Worm (Caenorhabditis elegans) whole organism, L4 larva: Measurements from ENCODE around the gene C02B8.12.
A peak's percentile ranks its signal among the peaks of the same experiment; 100 is the strongest.

Source experiments
- F37D6.2 ChIP-seq: sonication (generic microtip); optimal IDR thresholded peaks from 2 replicates; lab custom pipeline; 2016; ENCODE audit warnings: mild to moderate bottlenecking, missing genetic modification characterization, missing compliant biosample characterization
- R02D3.7 ChIP-seq: fragments of 150-350 bp; sonication (generic microtip); optimal IDR thresholded peaks from 3 replicates; lab custom pipeline; 2014; ENCODE audit warnings: missing biosample characterization, missing genetic modification characterization
- Y48G9A.11 ChIP-seq: fragments of 200-800 bp; sonication (Bioruptor generic); IDR thresholded peaks from 2 replicates; pipeline ENCODE4 v1.3.6; 2022; ENCODE audit warnings: missing genetic modification reagents, missing genetic modification characterization, missing compliant biosample characterization
- Y5F2A.4 ChIP-seq: fragments of 200-800 bp; sonication (Bioruptor generic); optimal IDR thresholded peaks from 2 replicates; lab custom pipeline; 2018; ENCODE audit warnings: mild to moderate bottlenecking, missing genetic modification characterization, missing compliant biosample characterization
- Y75B8A.6 ChIP-seq: fragments of 200-800 bp; sonication (Bioruptor generic); IDR thresholded peaks from 2 replicates; pipeline ENCODE4 v1.3.6; 2022; ENCODE audit warnings: missing genetic modification reagents, missing genetic modification characterization, missing compliant biosample characterization
- ZK337.2 ChIP-seq: fragments of 200-800 bp; sonication (Bioruptor generic); IDR thresholded peaks from 2 replicates; pipeline ENCODE4 v1.3.6; 2022; ENCODE audit warnings: missing genetic modification reagents, missing genetic modification characterization, missing compliant biosample characterization
- ZK546.5 ChIP-seq, 2 experiments: sonication (generic microtip); optimal IDR thresholded peaks; 2 replicates each; lab custom pipeline; 2017; ENCODE audit warnings: missing biosample characterization in 2 of 2, missing genetic modification characterization in 2 of 2
- aha-1 ChIP-seq: fragments of 150-350 bp; peaks from one replicate; lab custom pipeline; 2014; ENCODE audit warnings: missing biosample characterization, missing genetic modification characterization
- ama-1 ChIP-seq: fragments of 150-350 bp; optimal IDR thresholded peaks from 2 replicates; lab custom pipeline; 2014; ENCODE audit warnings: inconsistent platforms, mixed read lengths
- ceh-28 ChIP-seq: fragments of 150-350 bp; optimal IDR thresholded peaks from 2 replicates; lab custom pipeline; 2014; ENCODE audit warnings: missing biosample characterization, missing genetic modification reagents, missing genetic modification characterization
- ceh-82 ChIP-seq: sonication (generic microtip); optimal IDR thresholded peaks from 2 replicates; lab custom pipeline; 2017; ENCODE audit warnings: missing biosample characterization, missing genetic modification characterization
- ces-1 ChIP-seq: fragments of 150-350 bp; sonication (generic microtip); optimal IDR thresholded peaks from 4 replicates; lab custom pipeline; 2014; ENCODE audit warnings: missing biosample characterization, missing genetic modification reagents, missing genetic modification characterization
- cey-2 ChIP-seq: sonication (generic microtip); optimal IDR thresholded peaks from 3 replicates; lab custom pipeline; 2017; ENCODE audit warnings: missing genetic modification characterization, mild to moderate bottlenecking, missing compliant biosample characterization, antibody characterized with exemption, borderline replicate concordance; ENCODE audit not compliant: insufficient read depth
- daf-12 ChIP-seq: fragments of 150-350 bp; optimal IDR thresholded peaks from 2 replicates; lab custom pipeline; 2014; ENCODE audit warnings: missing biosample characterization, missing genetic modification reagents, missing genetic modification characterization
- daf-19 ChIP-seq: fragments of 200-800 bp; sonication (Bioruptor generic); conservative IDR thresholded peaks from 2 replicates; pipeline ENCODE4 v1.3.6; 2022; ENCODE audit warnings: missing genetic modification characterization, missing compliant biosample characterization
- daf-8 ChIP-seq: fragments of 200-800 bp; sonication (Bioruptor generic); IDR thresholded peaks from 2 replicates; pipeline ENCODE4 v1.3.6; 2022; ENCODE audit warnings: missing genetic modification characterization, missing compliant biosample characterization
- dmd-6 ChIP-seq: fragments of 200-800 bp; sonication (Bioruptor generic); IDR thresholded peaks from 2 replicates; pipeline ENCODE4 v1.3.6; 2022; ENCODE audit warnings: missing genetic modification reagents, missing genetic modification characterization, missing compliant biosample characterization
- dpl-1 ChIP-seq: fragments of 150-350 bp; optimal IDR thresholded peaks from 2 replicates; lab custom pipeline; 2014; ENCODE audit warnings: missing biosample characterization, missing genetic modification reagents, missing genetic modification characterization
- duxl-1 ChIP-seq: sonication (generic microtip); optimal IDR thresholded peaks from 2 replicates; lab custom pipeline; 2016; ENCODE audit warnings: mild to moderate bottlenecking, missing genetic modification characterization, moderate library complexity, missing compliant biosample characterization; ENCODE audit not compliant: poor library complexity
- dve-1 ChIP-seq: sonication (generic microtip); optimal IDR thresholded peaks from 2 replicates; lab custom pipeline; 2017; ENCODE audit warnings: antibody characterized with exemption, mild to moderate bottlenecking, missing genetic modification characterization, missing compliant biosample characterization; ENCODE audit not compliant: insufficient read depth
- egl-27 ChIP-seq: sonication (generic microtip); optimal IDR thresholded peaks from 3 replicates; lab custom pipeline; 2017; ENCODE audit warnings: missing biosample characterization, missing genetic modification reagents, missing genetic modification characterization
- egl-43 ChIP-seq: fragments of 200-800 bp; sonication (Bioruptor generic); IDR thresholded peaks from 2 replicates; pipeline ENCODE4 v1.3.6; 2022; ENCODE audit warnings: missing genetic modification reagents, missing genetic modification characterization, missing compliant biosample characterization
- hmg-1.1 ChIP-seq: fragments of 200-800 bp; sonication (Bioruptor generic); IDR thresholded peaks from 2 replicates; pipeline ENCODE4 v1.3.6; 2022; ENCODE audit warnings: missing genetic modification reagents, missing genetic modification characterization, missing compliant biosample characterization
- jun-1 ChIP-seq: fragments of 150-350 bp; optimal IDR thresholded peaks from 2 replicates; lab custom pipeline; 2014; ENCODE audit warnings: missing biosample characterization, missing genetic modification reagents, missing genetic modification characterization
- lim-7 ChIP-seq: fragments of 200-800 bp; sonication (Bioruptor generic); IDR thresholded peaks from 2 replicates; pipeline ENCODE4 v1.3.6; 2022; ENCODE audit warnings: missing genetic modification characterization, missing compliant biosample characterization
- lin-15B ChIP-seq: fragments of 150-350 bp; sonication (generic microtip); optimal IDR thresholded peaks from 3 replicates; lab custom pipeline; 2014; ENCODE audit warnings: missing biosample characterization, missing genetic modification characterization
- lin-29 ChIP-seq: fragments of 200-800 bp; sonication (Bioruptor generic); IDR thresholded peaks from 2 replicates; pipeline ENCODE4 v1.3.6; 2022; ENCODE audit warnings: missing genetic modification reagents, missing genetic modification characterization, missing compliant biosample characterization
- lin-38 ChIP-seq: fragments of 200-800 bp; sonication (Bioruptor generic); IDR thresholded peaks from 2 replicates; pipeline ENCODE4 v1.3.6; 2022; ENCODE audit warnings: missing genetic modification reagents, missing genetic modification characterization, missing compliant biosample characterization
- lir-3 ChIP-seq: sonication (generic microtip); optimal IDR thresholded peaks from 2 replicates; lab custom pipeline; 2016; ENCODE audit warnings: mild to moderate bottlenecking, missing genetic modification characterization, missing compliant biosample characterization
- lsy-2 ChIP-seq, 2 experiments: fragments of 150-350 bp in 1 of 2; sonication (generic microtip) in 1 of 2; optimal IDR thresholded peaks; 2 replicates each; lab custom pipeline; 2014 to 2017; ENCODE audit warnings: missing biosample characterization in 2 of 2, missing genetic modification characterization in 2 of 2
- mep-1 ChIP-seq: fragments of 150-350 bp; sonication (generic microtip); optimal IDR thresholded peaks from 3 replicates; lab custom pipeline; 2014; ENCODE audit warnings: missing biosample characterization, missing genetic modification characterization
- mes-2 ChIP-seq: sonication (generic microtip); optimal IDR thresholded peaks from 2 replicates; lab custom pipeline; 2016; ENCODE audit warnings: missing genotype, mild to moderate bottlenecking, missing genetic modification characterization, missing compliant biosample characterization; ENCODE audit not compliant: poor library complexity, severe bottlenecking
- nhr-10 ChIP-seq: fragments of 150-350 bp; optimal IDR thresholded peaks from 2 replicates; lab custom pipeline; 2014; ENCODE audit warnings: missing biosample characterization, missing genetic modification characterization
- nhr-102 ChIP-seq: sonication (generic microtip); optimal IDR thresholded peaks from 2 replicates; lab custom pipeline; 2016; ENCODE audit warnings: mild to moderate bottlenecking, missing genetic modification characterization, moderate library complexity, missing compliant biosample characterization
- nhr-11 ChIP-seq: fragments of 150-350 bp; optimal IDR thresholded peaks from 2 replicates; lab custom pipeline; 2014; ENCODE audit warnings: missing biosample characterization, missing genetic modification characterization
- nhr-25 ChIP-seq: sonication (generic microtip); optimal IDR thresholded peaks from 2 replicates; lab custom pipeline; 2017; ENCODE audit warnings: missing genetic modification characterization, mild to moderate bottlenecking, missing compliant biosample characterization, antibody characterized with exemption, moderate library complexity, borderline replicate concordance; ENCODE audit not compliant: insufficient read depth
- nhr-48 ChIP-seq: sonication (generic microtip); optimal IDR thresholded peaks from 2 replicates; lab custom pipeline; 2016; ENCODE audit warnings: mild to moderate bottlenecking, missing genetic modification characterization, missing compliant biosample characterization
- nhr-6 ChIP-seq: fragments of 150-350 bp; optimal IDR thresholded peaks from 2 replicates; lab custom pipeline; 2014; ENCODE audit warnings: missing biosample characterization, missing genetic modification characterization
- pha-4 ChIP-seq, 2 experiments: fragments of 150-350 bp in 1 of 2; fragments of 200-800 bp in 1 of 2; sonication (Bioruptor generic) in 1 of 2; IDR thresholded peaks in 1 of 2; optimal IDR thresholded peaks in 1 of 2; 2 replicates each; pipeline versions ENCODE4 v1.3.6 to Lab custom; 2014 to 2022; ENCODE audit warnings: missing genetic modification characterization in 2 of 2, missing genetic modification reagents in 2 of 2, missing biosample characterization in 1 of 2, missing compliant biosample characterization in 1 of 2
- rbr-2 ChIP-seq: sonication (generic microtip); optimal IDR thresholded peaks from 2 replicates; lab custom pipeline; 2016; ENCODE audit warnings: missing genotype, missing genetic modification characterization, missing compliant biosample characterization
- saeg-2 ChIP-seq: fragments of 200-800 bp; sonication (Bioruptor generic); IDR thresholded peaks from 2 replicates; pipeline ENCODE4 v1.3.6; 2022; ENCODE audit warnings: missing genetic modification reagents, missing genetic modification characterization, missing compliant biosample characterization
- snpc-1.2 ChIP-seq: fragments of 200-800 bp; sonication (Bioruptor generic); IDR thresholded peaks from 2 replicates; pipeline ENCODE4 v1.3.6; 2022; ENCODE audit warnings: missing genetic modification reagents, missing genetic modification characterization, missing compliant biosample characterization
- unc-130 ChIP-seq: sonication (generic microtip); optimal IDR thresholded peaks from 2 replicates; lab custom pipeline; 2016; ENCODE audit warnings: missing genetic modification reagents, missing genetic modification characterization, missing compliant biosample characterization
- vab-7 ChIP-seq: fragments of 200-800 bp; sonication (Bioruptor generic); IDR thresholded peaks from 2 replicates; pipeline ENCODE4 v1.3.6; 2022; ENCODE audit warnings: missing genetic modification reagents, missing genetic modification characterization, missing compliant biosample characterization
- ztf-11 ChIP-seq: fragments of 150-350 bp; optimal IDR thresholded peaks from 2 replicates; lab custom pipeline; 2014; ENCODE audit warnings: missing biosample characterization, missing genetic modification characterization
- ztf-7 ChIP-seq: fragments of 150-350 bp; optimal IDR thresholded peaks from 2 replicates; lab custom pipeline; 2014; ENCODE audit warnings: missing biosample characterization, missing genetic modification characterization

The C02B8.12 gene

DNA sequence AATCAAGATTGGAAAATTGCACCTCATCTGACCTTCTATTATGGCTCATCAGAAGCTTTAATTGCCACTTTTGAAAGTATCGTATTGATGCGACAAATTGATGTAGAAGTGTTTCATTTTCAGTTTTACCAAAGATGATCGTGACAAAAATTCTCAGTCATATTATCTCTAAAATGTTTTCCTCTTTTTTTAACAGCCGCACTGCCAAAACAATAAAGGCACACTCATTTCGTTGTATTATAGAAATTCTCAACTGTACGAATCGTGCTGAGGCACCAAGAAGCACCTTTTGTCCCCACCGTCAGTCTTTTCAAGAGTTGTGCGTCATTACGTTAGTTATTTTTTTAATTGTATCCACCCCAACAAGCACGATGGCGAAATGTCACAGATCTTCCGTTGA lies 15.2 kb downstream of the C02B8.12 start, which contains the start of gene K07E3.9:
TSS of gene K07E3.9 (plus strand) at position 301 of the 400 bp plus-strand sequence.
- TF ChIP-seq nhr-11 (no peak), ztf-11 (no peak), lin-38 (GFP tag; lab: Robert Waterston, UW) (no peak), lin-15B (tag; lab: Kevin White, UChicago) (no peak), nhr-102 (tag; lab: Kevin White, UChicago) (no peak), lir-3 (tag; lab: Kevin White, UChicago) (no peak), lsy-2 (tag; optimal IDR thresholded peaks at IDR 0.05; lab: Kevin White, UChicago) (no peak), duxl-1 (tag; lab: Kevin White, UChicago) (no peak), pha-4 (GFP tag; IDR thresholded peaks at IDR 0.05; lab: Robert Waterston, UW) (no peak), pha-4 (tag; optimal IDR thresholded peaks at IDR 0.05; lab: Kevin White, UChicago) (no peak)

DNA sequence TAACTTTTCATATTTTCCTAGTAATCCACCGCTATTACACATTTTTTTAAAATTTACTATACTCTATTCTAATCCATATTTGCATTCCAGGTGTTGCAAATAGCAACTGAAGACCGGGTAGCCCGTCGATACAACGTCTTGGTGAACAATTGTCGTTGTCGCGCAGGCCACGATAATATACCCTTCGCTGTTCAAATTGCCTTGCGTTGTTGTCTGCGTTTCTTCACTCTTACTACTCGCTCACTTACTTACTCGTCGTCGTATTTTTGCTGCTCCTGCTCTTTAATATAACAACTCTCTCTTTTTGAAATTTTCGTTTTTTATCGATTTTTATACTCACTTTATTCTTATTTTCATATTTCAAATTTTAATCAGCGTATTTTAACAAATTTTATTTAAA lies 19.3 kb downstream of the C02B8.12 start, which contains the start of gene K07E3.2:
TSS of gene K07E3.2 (plus strand) at position 400 of the 400 bp plus-strand sequence.
- peak; percentile 37 for TF ChIP-seq duxl-1 (tag; lab: Kevin White, UChicago)
- TF ChIP-seq mep-1 (tag; lab: Kevin White, UChicago), result peak; percentile 41
- peak; percentile 29 for TF ChIP-seq rbr-2
- peak; percentile 3 for TF ChIP-seq dve-1
- TF ChIP-seq nhr-102 (tag; lab: Kevin White, UChicago), result peak; percentile 52
- TF ChIP-seq Y75B8A.6 (GFP tag; lab: Robert Waterston, UW), result no peak
- no peak for TF ChIP-seq egl-27 (tag; lab: Kevin White, UChicago)
- no peak for TF ChIP-seq daf-8 (GFP tag; lab: Robert Waterston, UW)
- TF ChIP-seq hmg-1.1 (GFP tag; lab: Robert Waterston, UW), result peak; percentile 84
- TF ChIP-seq ZK546.5 (tag; optimal IDR thresholded peaks at IDR 0.05; lab: Kevin White, UChicago), result no peak
- peak; percentile 66 for TF ChIP-seq mes-2 (tag; lab: Kevin White, UChicago)
- TF ChIP-seq unc-130, result no peak
- TF ChIP-seq Y5F2A.4 (GFP tag; lab: Kevin White, UChicago), result no peak
- TF ChIP-seq aha-1, result peak; percentile 50
- peak; percentile 1 for TF ChIP-seq ztf-7 (tag; lab: Kevin White, UChicago)
- TF ChIP-seq nhr-25, result no peak
- TF ChIP-seq, all 104 proteins: peak for 9

DNA sequence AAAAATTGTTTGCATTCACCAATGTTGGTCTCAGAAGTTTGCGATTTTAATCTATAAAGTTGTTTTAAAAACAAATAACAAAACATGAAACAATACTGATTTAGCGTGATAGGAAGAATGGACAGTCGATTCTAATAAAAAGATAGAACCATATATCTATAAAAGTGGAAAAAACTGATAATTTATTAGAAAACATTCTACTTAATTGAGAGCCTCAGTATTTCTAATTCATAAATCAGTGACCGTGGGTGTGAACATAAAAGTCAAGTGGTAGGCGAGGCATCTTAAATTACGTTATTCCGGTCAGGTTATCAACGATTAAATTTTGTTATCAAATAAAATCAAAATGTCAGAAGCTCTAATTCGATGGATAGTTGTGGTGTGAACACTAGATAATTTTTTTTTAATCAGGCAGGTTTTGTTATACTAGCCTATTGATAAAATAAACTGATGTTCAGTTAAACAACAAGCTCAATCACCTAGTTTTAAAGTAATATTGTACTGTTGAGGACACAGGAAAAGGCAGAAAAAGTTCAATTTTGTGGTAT lies 24.3 kb downstream of the C02B8.12 start, which contains the start of gene catp-5:
TSS of gene catp-5 (minus strand) at position 51 of the 548 bp plus-strand sequence.
- no peak for TF ChIP-seq daf-12 (tag; lab: Kevin White, UChicago)
- no peak for TF ChIP-seq ZK337.2 (GFP tag; lab: Robert Waterston, UW)
- TF ChIP-seq dve-1, result peak; percentile 23
- no peak for TF ChIP-seq ceh-82 (tag; lab: Kevin White, UChicago)
- no peak for TF ChIP-seq F37D6.2 (tag; lab: Kevin White, UChicago)
- no peak for TF ChIP-seq R02D3.7 (tag; lab: Kevin White, UChicago)
- TF ChIP-seq jun-1 (tag; lab: Kevin White, UChicago), result no peak
- no peak for TF ChIP-seq egl-43 (GFP tag; lab: Robert Waterston, UW)
- no peak for TF ChIP-seq lim-7 (GFP tag; lab: Robert Waterston, UW)
- TF ChIP-seq daf-19 (GFP tag; lab: Robert Waterston, UW), result no peak
- TF ChIP-seq ces-1 (GFP tag; lab: Kevin White, UChicago), result no peak
- TF ChIP-seq cey-2 (tag; lab: Kevin White, UChicago), result no peak
- no peak for TF ChIP-seq Y48G9A.11
- TF ChIP-seq dmd-6 (GFP tag; lab: Robert Waterston, UW), result peak; percentile 50; the same call in 1 of the 2 replicates
- no peak for TF ChIP-seq lin-29 (GFP tag; lab: Robert Waterston, UW)
- TF ChIP-seq ceh-28 (tag; lab: Kevin White, UChicago), result no peak
- no peak for TF ChIP-seq nhr-48 (tag; lab: Kevin White, UChicago)
- no peak for TF ChIP-seq ama-1 (lab: Kevin White, UChicago)
- no peak for TF ChIP-seq ztf-11
- no peak for TF ChIP-seq vab-7
- TF ChIP-seq nhr-25, result no peak
- TF ChIP-seq egl-27 (tag; lab: Kevin White, UChicago), result no peak
- TF ChIP-seq nhr-10 (tag; lab: Kevin White, UChicago), result no peak
- TF ChIP-seq dpl-1 (GFP tag; lab: Kevin White, UChicago), result no peak
- TF ChIP-seq daf-8 (GFP tag; lab: Robert Waterston, UW), result no peak
- TF ChIP-seq nhr-6 (tag; lab: Kevin White, UChicago), result no peak
- TF ChIP-seq saeg-2 (GFP tag; lab: Robert Waterston, UW), result no peak
- TF ChIP-seq snpc-1.2 (GFP tag; lab: Robert Waterston, UW), result no peak
